Worm (Caenorhabditis elegans) whole organism, L2 larva: ENCODE data around the gene B0336.7.

Experiments
- alr-1 ChIP-seq: fragments of 150-350 bp; optimal IDR thresholded peaks from 2 replicates; lab custom pipeline; 2014; ENCODE audit warnings: missing biosample characterization, missing genetic modification characterization
- ama-1 ChIP-seq: fragments of 150-350 bp; optimal IDR thresholded peaks from 2 replicates; lab custom pipeline; 2018; ENCODE audit warnings: inconsistent platforms
- crh-2 ChIP-seq: sonication (generic microtip); optimal IDR thresholded peaks from 2 replicates; lab custom pipeline; 2017; ENCODE audit warnings: missing biosample characterization, missing genetic modification characterization
- dmd-4 ChIP-seq: sonication (generic microtip); optimal IDR thresholded peaks from 2 replicates; lab custom pipeline; 2017; ENCODE audit warnings: missing biosample characterization, missing genetic modification characterization
- gmeb-1 ChIP-seq: fragments of 150-350 bp; optimal IDR thresholded peaks from 2 replicates; lab custom pipeline; 2014; ENCODE audit warnings: missing biosample characterization, missing genetic modification characterization
- lin-13 ChIP-seq: fragments of 150-350 bp; optimal IDR thresholded peaks from 2 replicates; lab custom pipeline; 2014; ENCODE audit warnings: missing biosample characterization, missing genetic modification reagents, missing genetic modification characterization
- lsy-2 ChIP-seq, 2 experiments: fragments of 150-350 bp in 1 of 2; sonication (generic microtip) in 1 of 2; optimal IDR thresholded peaks; 2 replicates each; lab custom pipeline; 2014 to 2017; ENCODE audit warnings: missing biosample characterization in 2 of 2, missing genetic modification characterization in 2 of 2
- mdl-1 ChIP-seq, 2 experiments: fragments of 150-350 bp in 1 of 2; sonication (generic microtip) in 1 of 2; optimal IDR thresholded peaks; 2 replicates each; lab custom pipeline; 2017; ENCODE audit warnings: missing biosample characterization in 2 of 2, missing genetic modification characterization in 2 of 2
- nhr-77 ChIP-seq: fragments of 150-350 bp; optimal IDR thresholded peaks from 2 replicates; lab custom pipeline; 2014; ENCODE audit warnings: missing biosample characterization, missing genetic modification characterization
- sma-9 ChIP-seq, 2 experiments: fragments of 150-350 bp in 1 of 2; sonication (generic microtip) in 1 of 2; optimal IDR thresholded peaks; 2 replicates each; lab custom pipeline; 2014 to 2016; ENCODE audit warnings: missing genetic modification characterization in 2 of 2, mild to moderate bottlenecking in 1 of 2, missing biosample characterization in 1 of 2, missing compliant biosample characterization in 1 of 2, missing genetic modification reagents in 1 of 2, moderate library complexity in 1 of 2
- snpc-4 ChIP-seq: fragments of 150-350 bp; optimal IDR thresholded peaks from 2 replicates; lab custom pipeline; 2014; ENCODE audit warnings: missing biosample characterization, missing genetic modification characterization
- unc-62 ChIP-seq: fragments of 150-350 bp; optimal IDR thresholded peaks from 2 replicates; lab custom pipeline; 2014; ENCODE audit warnings: missing biosample characterization, missing genetic modification reagents, missing genetic modification characterization
- zag-1 ChIP-seq: fragments of 150-350 bp; optimal IDR thresholded peaks from 2 replicates; lab custom pipeline; 2014; ENCODE audit warnings: missing biosample characterization, missing genetic modification characterization
- ztf-1 ChIP-seq: fragments of 200-800 bp; sonication (Bioruptor generic); conservative IDR thresholded peaks from 2 replicates; pipeline ENCODE4 v1.3.6; 2022; ENCODE audit warnings: missing genetic modification characterization, missing compliant biosample characterization

- no peak for TF ChIP-seq nhr-77 (tag; lab: Kevin White, UChicago)
- peak; percentile 50 for TF ChIP-seq lin-13 (GFP tag; lab: Kevin White, UChicago)
- peak; percentile 34 for TF ChIP-seq snpc-4 (tag; lab: Kevin White, UChicago)
- TF ChIP-seq zag-1 (tag; lab: Kevin White, UChicago), result no peak
- no peak for TF ChIP-seq alr-1 (tag; lab: Kevin White, UChicago)
- TF ChIP-seq unc-62 (GFP tag; lab: Kevin White, UChicago), result no peak
- TF ChIP-seq sma-9 (GFP tag; optimal IDR thresholded peaks at IDR 0.05; lab: Kevin White, UChicago), result no peak
- TF ChIP-seq sma-9 (tag; optimal IDR thresholded peaks at IDR 0.05; lab: Kevin White, UChicago), result no peak
- no peak for TF ChIP-seq ama-1 (lab: Kevin White, UChicago)
- peak; percentile 53 for TF ChIP-seq crh-2 (tag; lab: Kevin White, UChicago)
- TF ChIP-seq ztf-1, result no peak
- no peak for TF ChIP-seq mdl-1 (tag; optimal IDR thresholded peaks at IDR 0.05; lab: Kevin White, UChicago)
- peak; percentile 1 to 65 for TF ChIP-seq lsy-2 (tag; optimal IDR thresholded peaks at IDR 0.05; lab: Kevin White, UChicago)
- TF ChIP-seq gmeb-1 (tag; lab: Kevin White, UChicago), result no peak
- no peak for TF ChIP-seq dmd-4 (tag; lab: Kevin White, UChicago)
These were observed 981 bp upstream of the B0336.7 start, which contains the start of the genes lgg-3 and rgs-5 for ce11 chrIII:5697963-5698730.
